Fruit fly (Drosophila melanogaster) whole organism, embryonic: ENCODE data around the gene CG5850.

Experiments
- ATbp ChIP-seq: fragments of 200-800 bp; sonication (Bioruptor generic); optimal IDR thresholded peaks from 2 replicates; lab custom pipeline; 2017; ENCODE audit warnings: missing biosample characterization, mild to moderate bottlenecking, missing genetic modification characterization, missing genetic modification reagents
- CG10654 ChIP-seq: fragments of 200-800 bp; sonication (Bioruptor generic); optimal IDR thresholded peaks from 2 replicates; lab custom pipeline; 2016; ENCODE audit warnings: missing biosample characterization, missing genetic modification characterization
- CG10979 ChIP-seq: fragments of 200-800 bp; sonication (Bioruptor generic); optimal IDR thresholded peaks from 2 replicates; lab custom pipeline; 2018; ENCODE audit warnings: missing biosample characterization, mild to moderate bottlenecking, missing genetic modification characterization, moderate library complexity
- CG11085 ChIP-seq: fragments of 200-800 bp; sonication (Bioruptor generic); IDR thresholded peaks from 2 replicates; pipeline ENCODE4 v1.3.6; 2022; ENCODE audit warnings: missing biosample characterization, missing genetic modification characterization
- CG13624 ChIP-seq: fragments of 200-800 bp; sonication (Bioruptor generic); optimal IDR thresholded peaks from 2 replicates; lab custom pipeline; 2016; ENCODE audit warnings: missing biosample characterization, missing genetic modification characterization
- CG14014 ChIP-seq: fragments of 200-800 bp; sonication (Bioruptor generic); IDR thresholded peaks from 2 replicates; pipeline ENCODE4 v1.3.6; 2022; ENCODE audit warnings: missing biosample characterization, missing genetic modification characterization
- CG14860 ChIP-seq: fragments of 200-800 bp; sonication (Bioruptor generic); IDR thresholded peaks from 3 replicates; pipeline ENCODE4 v1.3.6; 2022; ENCODE audit warnings: missing biosample characterization, missing genetic modification characterization; ENCODE audit not compliant: partially characterized antibody
- CG1529 ChIP-seq: fragments of 200-800 bp; sonication (Bioruptor generic); optimal IDR thresholded peaks from 3 replicates; lab custom pipeline; 2018; ENCODE audit warnings: missing biosample characterization, missing genetic modification characterization
- CG16863 ChIP-seq: fragments of 200-800 bp; sonication (Bioruptor generic); optimal IDR thresholded peaks from 3 replicates; lab custom pipeline; 2016; ENCODE audit warnings: missing biosample characterization, missing genetic modification characterization
- CG1792 ChIP-seq: fragments of 200-800 bp; sonication (Bioruptor generic); optimal IDR thresholded peaks from 2 replicates; lab custom pipeline; 2016; ENCODE audit warnings: missing biosample characterization, missing genetic modification characterization
- CG18262 ChIP-seq: fragments of 200-800 bp; optimal IDR thresholded peaks from 3 replicates; lab custom pipeline; 2019; ENCODE audit warnings: missing biosample characterization, mild to moderate bottlenecking, missing genetic modification characterization, moderate library complexity
- CG18764 ChIP-seq: fragments of 200-800 bp; sonication (Bioruptor generic); optimal IDR thresholded peaks from 3 replicates; lab custom pipeline; 2016; ENCODE audit warnings: missing biosample characterization, missing genetic modification characterization
- CG2202 ChIP-seq: fragments of 200-800 bp; sonication (Bioruptor generic); optimal IDR thresholded peaks from 2 replicates; lab custom pipeline; 2018; ENCODE audit warnings: missing biosample characterization, mild to moderate bottlenecking, missing genetic modification characterization
- CG2889 ChIP-seq: fragments of 200-800 bp; sonication (Bioruptor generic); IDR thresholded peaks from 3 replicates; pipeline ENCODE4 v1.3.6; 2022; ENCODE audit warnings: missing biosample characterization, missing genetic modification characterization
- CG3995 ChIP-seq: fragments of 200-800 bp; sonication (Bioruptor generic); optimal IDR thresholded peaks from 3 replicates; lab custom pipeline; 2016; ENCODE audit warnings: missing biosample characterization, missing genetic modification characterization
- CG6254 ChIP-seq: fragments of 200-800 bp; sonication (Bioruptor generic); optimal IDR thresholded peaks from 3 replicates; lab custom pipeline; 2017; ENCODE audit warnings: mild to moderate bottlenecking, missing biosample characterization, missing genetic modification reagents, missing genetic modification characterization
- CG7271 ChIP-seq: fragments of 200-800 bp; sonication (Bioruptor generic); optimal IDR thresholded peaks from 2 replicates; lab custom pipeline; 2018; ENCODE audit warnings: missing biosample characterization, mild to moderate bottlenecking, missing genetic modification characterization, moderate library complexity
- CG7357 ChIP-seq: fragments of 200-800 bp; sonication (Bioruptor generic); IDR thresholded peaks from 3 replicates; pipeline ENCODE4 v1.3.6; 2022; ENCODE audit warnings: missing biosample characterization, missing genetic modification characterization
- CG7987 ChIP-seq: fragments of 200-800 bp; sonication (Bioruptor generic); optimal IDR thresholded peaks from 2 replicates; lab custom pipeline; 2018; ENCODE audit warnings: missing biosample characterization, mild to moderate bottlenecking, missing genetic modification characterization, moderate library complexity
- CG9609 ChIP-seq: fragments of 200-800 bp; sonication (Bioruptor generic); optimal IDR thresholded peaks from 3 replicates; lab custom pipeline; 2016; ENCODE audit warnings: missing biosample characterization, missing genetic modification characterization
- Dad ChIP-seq: fragments of 200-800 bp; sonication (Bioruptor generic); optimal IDR thresholded peaks from 3 replicates; lab custom pipeline; 2016; ENCODE audit warnings: missing biosample characterization, missing genetic modification characterization
- Fer1 ChIP-seq: fragments of 200-800 bp; sonication (Bioruptor generic); optimal IDR thresholded peaks from 2 replicates; lab custom pipeline; 2017; ENCODE audit warnings: missing biosample characterization, mild to moderate bottlenecking, missing genetic modification characterization
- HHEX ChIP-seq: fragments of 200-800 bp; sonication (Bioruptor generic); optimal IDR thresholded peaks from 3 replicates; lab custom pipeline; 2017; ENCODE audit warnings: missing biosample characterization, mild to moderate bottlenecking, missing genetic modification characterization, missing genetic modification reagents
- HLH54F ChIP-seq: fragments of 200-800 bp; sonication (Bioruptor generic); optimal IDR thresholded peaks from 3 replicates; lab custom pipeline; 2016; ENCODE audit warnings: missing biosample characterization, missing genetic modification characterization
- Hmr ChIP-seq: fragments of 200-800 bp; sonication (Bioruptor generic); optimal IDR thresholded peaks from 3 replicates; lab custom pipeline; 2017; ENCODE audit warnings: mild to moderate bottlenecking, missing biosample characterization, missing genetic modification reagents, missing genetic modification characterization
- Hr3 ChIP-seq: fragments of 200-800 bp; sonication (Bioruptor generic); optimal IDR thresholded peaks from 3 replicates; lab custom pipeline; 2016; ENCODE audit warnings: missing biosample characterization, missing genetic modification characterization
- Jarid2 ChIP-seq: fragments of 200-800 bp; sonication (Bioruptor generic); optimal IDR thresholded peaks from 3 replicates; lab custom pipeline; 2017; ENCODE audit warnings: mild to moderate bottlenecking, missing biosample characterization, missing genetic modification reagents, missing genetic modification characterization
- MBD-R2 ChIP-seq: fragments of 200-800 bp; sonication (Bioruptor generic); IDR thresholded peaks from 2 replicates; pipeline ENCODE4 v1.3.6; 2022; ENCODE audit warnings: missing biosample characterization, missing genetic modification characterization
- Ptx1 ChIP-seq: fragments of 200-800 bp; sonication (Bioruptor generic); IDR thresholded peaks from 2 replicates; pipeline ENCODE4 v1.3.6; 2022; ENCODE audit warnings: missing biosample characterization, missing genetic modification characterization
- Sry-β ChIP-seq: fragments of 200-800 bp; sonication (Bioruptor generic); optimal IDR thresholded peaks from 2 replicates; lab custom pipeline; 2018; ENCODE audit warnings: missing biosample characterization, mild to moderate bottlenecking, missing genetic modification characterization, moderate library complexity
- Sry-δ ChIP-seq: fragments of 200-800 bp; sonication (Bioruptor generic); optimal IDR thresholded peaks from 2 replicates; lab custom pipeline; 2016; ENCODE audit warnings: missing biosample characterization, missing genetic modification characterization
- Xbp1 ChIP-seq: fragments of 200-800 bp; sonication (Bioruptor generic); optimal IDR thresholded peaks from 3 replicates; lab custom pipeline; 2016; ENCODE audit warnings: missing biosample characterization, mild to moderate bottlenecking, missing genetic modification characterization
- ac ChIP-seq: fragments of 200-800 bp; sonication (Bioruptor generic); optimal IDR thresholded peaks from 3 replicates; lab custom pipeline; 2017; ENCODE audit warnings: missing biosample characterization, mild to moderate bottlenecking, missing genetic modification characterization
- al ChIP-seq: fragments of 200-800 bp; sonication (Bioruptor generic); IDR thresholded peaks from 2 replicates; pipeline ENCODE4 v1.3.6; 2022; ENCODE audit warnings: missing biosample characterization, missing genetic modification characterization
- bbx ChIP-seq: fragments of 200-800 bp; sonication (Bioruptor generic); IDR thresholded peaks from 2 replicates; pipeline ENCODE4 v1.3.6; 2022; ENCODE audit warnings: missing biosample characterization, missing genetic modification characterization; ENCODE audit not compliant: partially characterized antibody
- danr ChIP-seq: fragments of 200-800 bp; sonication (Bioruptor generic); IDR thresholded peaks from 2 replicates; pipeline ENCODE4 v1.3.6; 2022; ENCODE audit warnings: missing biosample characterization, missing genetic modification characterization
- dati ChIP-seq: fragments of 200-800 bp; sonication (Bioruptor generic); IDR thresholded peaks from 2 replicates; pipeline ENCODE4 v1.3.6; 2022; ENCODE audit warnings: missing biosample characterization, missing genetic modification characterization
- en ChIP-seq: fragments of 200-800 bp; sonication (Bioruptor generic); optimal IDR thresholded peaks from 2 replicates; lab custom pipeline; 2016; ENCODE audit warnings: missing biosample characterization, missing genetic modification characterization
- lov ChIP-seq, 2 experiments: fragments of 200-800 bp in 1 of 2; fragments of >200 bp in 1 of 2; sonication (Bioruptor generic) in 1 of 2; IDR thresholded peaks in 1 of 2; optimal IDR thresholded peaks in 1 of 2; 2 replicates in 1 of 2; 3 replicates in 1 of 2; pipeline versions ENCODE4 v1.3.6 to Lab custom; 2017 to 2022; ENCODE audit warnings: missing biosample characterization in 1 of 2, missing genetic modification characterization in 1 of 2
- prd ChIP-seq, 3 experiments: fragments of >200 bp in 2 of 3; fragments of 200-800 bp in 1 of 3; sonication (Bioruptor generic) in 1 of 3; optimal IDR thresholded peaks in 2 of 3; IDR thresholded peaks in 1 of 3; 2 replicates in 2 of 3; 3 replicates in 1 of 3; pipeline versions ENCODE4 v1.3.6 to Lab custom; 2017 to 2022; ENCODE audit warnings: missing biosample characterization in 1 of 3, missing genetic modification characterization in 1 of 3
- repo ChIP-seq: fragments of 200-800 bp; sonication (Bioruptor generic); optimal IDR thresholded peaks from 2 replicates; lab custom pipeline; 2016; ENCODE audit warnings: missing biosample characterization, missing genetic modification characterization
- run ChIP-seq: fragments of 200-800 bp; sonication (Bioruptor generic); optimal IDR thresholded peaks from 3 replicates; lab custom pipeline; 2018; ENCODE audit warnings: missing biosample characterization, mild to moderate bottlenecking, missing genetic modification characterization
- schlank ChIP-seq: fragments of 200-800 bp; sonication (Bioruptor generic); optimal IDR thresholded peaks from 2 replicates; lab custom pipeline; 2018; ENCODE audit warnings: missing biosample characterization, mild to moderate bottlenecking, missing genetic modification characterization
- stc ChIP-seq: fragments of 200-800 bp; sonication (Bioruptor generic); IDR thresholded peaks from 2 replicates; pipeline ENCODE4 v1.3.6; 2022; ENCODE audit warnings: missing biosample characterization, missing genetic modification characterization
- tll ChIP-seq, 2 experiments: fragments of 200-800 bp in 1 of 2; fragments of >200 bp in 1 of 2; sonication (Bioruptor generic) in 1 of 2; optimal IDR thresholded peaks; 2 replicates each; lab custom pipeline; 2017 to 2019; ENCODE audit warnings: missing biosample characterization in 2 of 2, missing genetic modification characterization in 2 of 2, mild to moderate bottlenecking in 1 of 2, moderate library complexity in 1 of 2
- unpg ChIP-seq: fragments of 200-800 bp; sonication (Bioruptor generic); optimal IDR thresholded peaks from 3 replicates; lab custom pipeline; 2018; ENCODE audit warnings: missing biosample characterization, mild to moderate bottlenecking, missing genetic modification characterization, moderate library complexity
- usp ChIP-seq: fragments of >200 bp; optimal IDR thresholded peaks from 2 replicates; lab custom pipeline; 2017; ENCODE audit warnings: missing biosample characterization, missing genetic modification characterization
- zen ChIP-seq: fragments of 200-800 bp; sonication (Bioruptor generic); optimal IDR thresholded peaks from 3 replicates; lab custom pipeline; 2018; ENCODE audit warnings: missing biosample characterization, mild to moderate bottlenecking, missing genetic modification characterization, moderate library complexity

Gene CG5850

DNA sequence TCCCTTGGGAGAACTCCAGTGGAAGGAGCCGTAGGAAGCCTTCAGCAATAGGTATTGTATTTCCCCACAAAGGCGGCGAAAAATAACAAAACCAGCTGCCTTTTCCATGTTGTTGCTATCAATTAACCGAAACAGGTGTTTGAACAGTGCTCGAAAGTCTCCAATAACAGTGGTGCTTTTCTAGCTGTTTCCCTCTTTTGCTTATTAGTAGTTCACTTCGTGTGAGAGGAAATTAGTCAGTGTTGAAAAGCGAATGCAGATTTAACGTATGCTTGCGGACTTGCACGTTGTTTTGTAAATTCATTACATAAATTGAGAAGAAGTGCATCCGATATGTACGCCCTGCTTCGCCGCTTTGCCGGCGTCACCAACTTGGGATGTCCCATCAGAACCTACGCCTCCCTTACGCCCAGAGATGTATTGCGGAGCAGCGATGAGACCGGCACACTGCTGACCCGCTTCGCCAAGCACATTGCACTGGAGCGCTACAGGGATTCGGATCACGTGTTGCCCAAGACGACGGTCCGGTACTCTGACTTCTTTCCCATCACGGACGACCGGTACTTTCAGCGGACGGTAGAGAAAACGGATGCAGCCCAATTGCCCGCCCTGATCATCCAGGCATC is 25.0 kb downstream of the CG5850 start, which contains the start of the genes Datp and CG4619 (continued):
- TF ChIP-seq Dad (GFP tag; lab: Kevin White, UChicago) (peak; percentile 50), CG14014 (GFP tag; lab: Robert Waterston, UW) (0 out of 2 replicates have a peak, but pooled peaks have one; percentile 13), Ptx1 (peak; percentile 47; the same call in 1 of the 2 replicates), schlank (no peak), CG1792 (no peak), usp (GFP tag; lab: Kevin White, UChicago) (no peak), ATbp (no peak), unpg (GFP tag; lab: Kevin White, UChicago) (no peak), CG18764 (GFP tag; lab: Kevin White, UChicago) (peak; percentile 32), HHEX (GFP tag; lab: Kevin White, UChicago) (peak; percentile 7), Sry-δ (GFP tag; lab: Kevin White, UChicago) (peak; percentile 30), CG2202 (tag; lab: Kevin White, UChicago) (no peak), CG7357 (GFP tag; lab: Robert Waterston, UW) (no peak), repo (GFP tag; lab: Kevin White, UChicago) (peak; percentile 16), CG14860 (0 out of 3 replicates have a peak, but pooled peaks have one; percentile 7), CG7271 (tag; lab: Kevin White, UChicago) (no peak), stc (GFP tag; lab: Robert Waterston, UW) (no peak), CG7987 (GFP tag; lab: Kevin White, UChicago) (peak; percentile 30), CG16863 (no peak), lov (optimal IDR thresholded peaks at IDR 0.05; lab: Kevin White, UChicago) (no peak), lov (GFP tag; IDR thresholded peaks at IDR 0.05; lab: Robert Waterston, UW) (peak; percentile 72; the same call in 1 of the 3 replicates), HLH54F (GFP tag; lab: Kevin White, UChicago) (peak; percentile 67), CG3995 (GFP tag; lab: Kevin White, UChicago) (peak; percentile 36), danr (no peak), Fer1 (peak; percentile 52), Xbp1 (GFP tag; lab: Kevin White, UChicago) (peak; percentile 61), dati (GFP tag; lab: Robert Waterston, UW) (no peak), CG6254 (GFP tag; lab: Kevin White, UChicago) (no peak), Hr3 (no peak), run (no peak), CG11085 (0 out of 2 replicates have a peak, but pooled peaks have one; percentile 40), prd (optimal IDR thresholded peaks at IDR 0.05; lab: Kevin White, UChicago) (no peak), prd (GFP tag; IDR thresholded peaks at IDR 0.05; lab: Robert Waterston, UW) (peak; percentile 20; the same call in 1 of the 3 replicates), MBD-R2 (GFP tag; lab: Robert Waterston, UW) (peak; percentile 93), al (no peak; the same call in 1 of the 2 replicates), CG13624 (GFP tag; lab: Kevin White, UChicago) (peak; percentile 32), CG18262 (tag; lab: Kevin White, UChicago) (no peak), Sry-β (GFP tag; lab: Kevin White, UChicago) (peak; percentile 93), tll (GFP tag; optimal IDR thresholded peaks at IDR 0.05; lab: Kevin White, UChicago) (no peak), Jarid2 (GFP tag; lab: Kevin White, UChicago) (peak; percentile 6), bbx (GFP tag; lab: Robert Waterston, UW) (peak; percentile 46), CG2889 (GFP tag; lab: Robert Waterston, UW) (0 out of 3 replicates have a peak, but pooled peaks have one; percentile 6), CG10979 (peak; percentile 6), CG9609 (peak; percentile 51), ac (GFP tag; lab: Kevin White, UChicago) (no peak), en (GFP tag; lab: Kevin White, UChicago) (no peak), CG1529 (no peak), zen (peak; percentile 67), CG10654 (GFP tag; lab: Kevin White, UChicago) (peak; percentile 12), Hmr (GFP tag; lab: Kevin White, UChicago) (no peak)
